Worm (Caenorhabditis elegans): ENCODE results near the gene F15B9.10.

DNA sequence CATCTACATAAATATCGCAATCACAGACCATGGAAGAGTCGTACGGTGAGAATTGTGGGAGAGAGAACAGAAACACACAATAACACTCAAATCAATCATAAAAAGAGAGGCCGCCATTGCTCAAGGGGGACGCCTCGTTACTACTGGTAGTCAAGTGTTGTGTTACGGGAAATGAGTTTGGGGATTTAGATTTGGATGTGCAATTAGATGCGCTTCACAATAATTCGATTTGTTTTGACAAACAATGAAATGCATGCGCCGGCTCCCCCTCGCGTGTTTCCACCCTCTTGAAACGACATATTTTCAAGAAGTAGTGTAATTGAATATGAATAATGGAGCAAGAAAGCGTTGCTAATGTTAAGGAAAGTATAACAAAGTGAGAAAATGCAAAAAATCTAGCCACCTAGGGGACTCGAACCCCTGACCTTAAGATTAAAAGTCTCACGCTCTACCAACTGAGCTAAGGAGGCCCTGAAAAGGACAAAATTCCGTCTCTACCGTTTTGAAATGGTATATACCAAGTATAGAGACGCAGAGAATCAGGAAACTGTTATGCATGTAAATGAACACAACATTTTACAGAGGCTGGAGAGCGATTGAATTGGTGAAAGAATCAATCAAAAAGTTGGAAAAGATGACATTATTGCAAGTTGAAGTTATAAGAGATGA lies 18.0 kb upstream of the F15B9.10 start:
- TF ChIP-seq W03F9.2 (tag; optimal IDR thresholded peaks at IDR 0.05) (no peak), him-1 (tag; optimal IDR thresholded peaks at IDR 0.05) (no peak), dao-5 (tag; optimal IDR thresholded peaks at IDR 0.05) (no peak)
